Worm (Caenorhabditis elegans) whole organism, L4 larva: ENCODE data around the gene old-2.

Experiments used
- F37D6.2 ChIP-seq: sonication (generic microtip); optimal IDR thresholded peaks from 2 replicates; lab custom pipeline; 2016; ENCODE audit warnings: mild to moderate bottlenecking, missing genetic modification characterization, missing compliant biosample characterization
- Y48G9A.11 ChIP-seq: fragments of 200-800 bp; sonication (Bioruptor generic); IDR thresholded peaks from 2 replicates; pipeline ENCODE4 v1.3.6; 2022; ENCODE audit warnings: missing genetic modification reagents, missing genetic modification characterization, missing compliant biosample characterization
- Y75B8A.6 ChIP-seq: fragments of 200-800 bp; sonication (Bioruptor generic); IDR thresholded peaks from 2 replicates; pipeline ENCODE4 v1.3.6; 2022; ENCODE audit warnings: missing genetic modification reagents, missing genetic modification characterization, missing compliant biosample characterization
- aha-1 ChIP-seq: fragments of 150-350 bp; peaks from one replicate; lab custom pipeline; 2014; ENCODE audit warnings: missing biosample characterization, missing genetic modification characterization
- arid-1 ChIP-seq: fragments of 200-800 bp; sonication (Bioruptor generic); conservative IDR thresholded peaks from 2 replicates; pipeline ENCODE4 v1.3.6; 2022; ENCODE audit warnings: missing genetic modification reagents, missing genetic modification characterization, missing compliant biosample characterization
- ceh-32 ChIP-seq: sonication (generic microtip); optimal IDR thresholded peaks from 2 replicates; lab custom pipeline; 2016; ENCODE audit warnings: mild to moderate bottlenecking, missing genetic modification characterization, missing compliant biosample characterization; ENCODE audit not compliant: poor library complexity
- ceh-62 ChIP-seq: sonication (generic microtip); optimal IDR thresholded peaks from 2 replicates; lab custom pipeline; 2017; ENCODE audit warnings: missing biosample characterization, missing genetic modification characterization
- daf-12 ChIP-seq: fragments of 150-350 bp; optimal IDR thresholded peaks from 2 replicates; lab custom pipeline; 2014; ENCODE audit warnings: missing biosample characterization, missing genetic modification reagents, missing genetic modification characterization
- daf-16 ChIP-seq, 3 experiments: sonication (generic microtip); optimal IDR thresholded peaks; 2 replicates each; lab custom pipeline; 2016 to 2017; ENCODE audit warnings: missing genetic modification characterization in 3 of 3, missing genetic modification reagents in 3 of 3, mild to moderate bottlenecking in 2 of 3, missing compliant biosample characterization in 2 of 3, missing biosample characterization in 1 of 3, moderate library complexity in 1 of 3
- dmd-6 ChIP-seq: fragments of 200-800 bp; sonication (Bioruptor generic); IDR thresholded peaks from 2 replicates; pipeline ENCODE4 v1.3.6; 2022; ENCODE audit warnings: missing genetic modification reagents, missing genetic modification characterization, missing compliant biosample characterization
- dmd-8 ChIP-seq: fragments of 200-800 bp; sonication (Bioruptor generic); IDR thresholded peaks from 2 replicates; pipeline ENCODE4 v1.3.6; 2022; ENCODE audit warnings: missing genetic modification characterization, missing compliant biosample characterization
- dmd-9 ChIP-seq: fragments of 200-800 bp; sonication (Bioruptor generic); IDR thresholded peaks from 2 replicates; pipeline ENCODE4 v1.3.6; 2022; ENCODE audit warnings: missing genetic modification reagents, missing genetic modification characterization, missing compliant biosample characterization
- dve-1 ChIP-seq: sonication (generic microtip); optimal IDR thresholded peaks from 2 replicates; lab custom pipeline; 2017; ENCODE audit warnings: antibody characterized with exemption, mild to moderate bottlenecking, missing genetic modification characterization, missing compliant biosample characterization; ENCODE audit not compliant: insufficient read depth
- egl-27 ChIP-seq: sonication (generic microtip); optimal IDR thresholded peaks from 3 replicates; lab custom pipeline; 2017; ENCODE audit warnings: missing biosample characterization, missing genetic modification reagents, missing genetic modification characterization
- gei-8 ChIP-seq: fragments of 200-800 bp; sonication (Bioruptor generic); optimal IDR thresholded peaks from 2 replicates; lab custom pipeline; 2018; ENCODE audit warnings: mild to moderate bottlenecking, missing genetic modification characterization, missing compliant biosample characterization
- hif-1 ChIP-seq, 2 experiments: sonication (generic microtip); optimal IDR thresholded peaks; 2 replicates each; lab custom pipeline; 2016 to 2017; ENCODE audit warnings: missing compliant biosample characterization in 2 of 2, missing genetic modification characterization in 2 of 2, missing genetic modification reagents in 2 of 2, missing genotype in 2 of 2, mild to moderate bottlenecking in 1 of 2
- hlh-11 ChIP-seq: fragments of 200-800 bp; sonication (Bioruptor generic); optimal IDR thresholded peaks from 2 replicates; lab custom pipeline; 2018; ENCODE audit warnings: mild to moderate bottlenecking, missing genetic modification characterization, missing compliant biosample characterization
- hlh-30 ChIP-seq: sonication (generic microtip); optimal IDR thresholded peaks from 2 replicates; lab custom pipeline; 2017; ENCODE audit warnings: antibody characterized with exemption, mild to moderate bottlenecking, missing genetic modification characterization, missing compliant biosample characterization; ENCODE audit not compliant: insufficient read depth
- lin-1 ChIP-seq: fragments of 200-800 bp; sonication (Bioruptor generic); IDR thresholded peaks from 2 replicates; pipeline ENCODE4 v1.3.6; 2022; ENCODE audit warnings: missing genetic modification reagents, missing genetic modification characterization, missing compliant biosample characterization
- lin-13 ChIP-seq: fragments of 150-350 bp; optimal IDR thresholded peaks from 2 replicates; lab custom pipeline; 2014; ENCODE audit warnings: missing biosample characterization, missing genetic modification reagents, missing genetic modification characterization
- lin-38 ChIP-seq: fragments of 200-800 bp; sonication (Bioruptor generic); IDR thresholded peaks from 2 replicates; pipeline ENCODE4 v1.3.6; 2022; ENCODE audit warnings: missing genetic modification reagents, missing genetic modification characterization, missing compliant biosample characterization
- madf-5 ChIP-seq, 2 experiments: fragments of 200-800 bp; sonication (Bioruptor generic); IDR thresholded peaks; 2 replicates each; pipeline ENCODE4 v1.3.6; 2022; ENCODE audit warnings: missing compliant biosample characterization in 2 of 2, missing genetic modification characterization in 2 of 2
- mdl-1 ChIP-seq, 2 experiments: fragments of 150-350 bp in 1 of 2; sonication (generic microtip) in 1 of 2; optimal IDR thresholded peaks; 2 replicates each; lab custom pipeline; 2014 to 2017; ENCODE audit warnings: missing biosample characterization in 2 of 2, missing genetic modification characterization in 2 of 2
- mxl-2 ChIP-seq: fragments of 200-800 bp; sonication (Bioruptor generic); conservative IDR thresholded peaks from 2 replicates; pipeline ENCODE4 v1.3.6; 2022; ENCODE audit warnings: missing genetic modification reagents, missing genetic modification characterization, missing compliant biosample characterization
- mxl-3 ChIP-seq: fragments of 200-800 bp; sonication (Bioruptor generic); optimal IDR thresholded peaks from 2 replicates; lab custom pipeline; 2018; ENCODE audit warnings: mild to moderate bottlenecking, missing genetic modification characterization, missing compliant biosample characterization
- nhr-102 ChIP-seq: sonication (generic microtip); optimal IDR thresholded peaks from 2 replicates; lab custom pipeline; 2016; ENCODE audit warnings: mild to moderate bottlenecking, missing genetic modification characterization, moderate library complexity, missing compliant biosample characterization
- nhr-11 ChIP-seq: fragments of 150-350 bp; optimal IDR thresholded peaks from 2 replicates; lab custom pipeline; 2014; ENCODE audit warnings: missing biosample characterization, missing genetic modification characterization
- nhr-28 ChIP-seq: fragments of 150-350 bp; optimal IDR thresholded peaks from 2 replicates; lab custom pipeline; 2014; ENCODE audit warnings: missing biosample characterization, missing genetic modification characterization
- nhr-42 ChIP-seq: fragments of 200-800 bp; sonication (Bioruptor generic); IDR thresholded peaks from 2 replicates; pipeline ENCODE4 v1.3.6; 2022; ENCODE audit warnings: missing genetic modification characterization, missing compliant biosample characterization
- nhr-6 ChIP-seq: fragments of 150-350 bp; optimal IDR thresholded peaks from 2 replicates; lab custom pipeline; 2014; ENCODE audit warnings: missing biosample characterization, missing genetic modification characterization
- nhr-77 ChIP-seq: fragments of 150-350 bp; optimal IDR thresholded peaks from 2 replicates; lab custom pipeline; 2014; ENCODE audit warnings: missing biosample characterization, missing genetic modification characterization
- pha-4 ChIP-seq, 2 experiments: fragments of 150-350 bp in 1 of 2; fragments of 200-800 bp in 1 of 2; sonication (Bioruptor generic) in 1 of 2; IDR thresholded peaks in 1 of 2; optimal IDR thresholded peaks in 1 of 2; 2 replicates each; pipeline versions ENCODE4 v1.3.6 to Lab custom; 2014 to 2022; ENCODE audit warnings: missing genetic modification characterization in 2 of 2, missing genetic modification reagents in 2 of 2, missing biosample characterization in 1 of 2, missing compliant biosample characterization in 1 of 2
- pqm-1 ChIP-seq: sonication (generic microtip); optimal IDR thresholded peaks from 2 replicates; lab custom pipeline; 2017; ENCODE audit warnings: missing biosample characterization, missing genetic modification characterization
- sdz-12 ChIP-seq: fragments of 200-800 bp; sonication (Bioruptor generic); optimal IDR thresholded peaks from 2 replicates; lab custom pipeline; 2018; ENCODE audit warnings: mild to moderate bottlenecking, missing genetic modification characterization, missing compliant biosample characterization
- tag-97 ChIP-seq: fragments of 200-800 bp; sonication (Bioruptor generic); IDR thresholded peaks from 2 replicates; pipeline ENCODE4 v1.3.6; 2022; ENCODE audit warnings: missing genetic modification characterization, missing compliant biosample characterization
- tra-1 ChIP-seq: fragments of 200-800 bp; sonication (Bioruptor generic); IDR thresholded peaks from 2 replicates; pipeline ENCODE4 v1.3.6; 2022; ENCODE audit warnings: missing genetic modification reagents, missing genetic modification characterization, missing compliant biosample characterization
- unc-130 ChIP-seq: sonication (generic microtip); optimal IDR thresholded peaks from 2 replicates; lab custom pipeline; 2016; ENCODE audit warnings: missing genetic modification reagents, missing genetic modification characterization, missing compliant biosample characterization
- unc-39 ChIP-seq: sonication (generic microtip); optimal IDR thresholded peaks from 2 replicates; lab custom pipeline; 2017; ENCODE audit warnings: missing biosample characterization, missing genetic modification characterization
- unc-62 ChIP-seq, 3 experiments: fragments of 150-350 bp in 1 of 3; sonication (generic microtip); optimal IDR thresholded peaks in 2 of 3; peaks in 1 of 3; 1 replicate in 1 of 3; 2 replicates in 2 of 3; lab custom pipeline; 2014 to 2017; ENCODE audit warnings: missing biosample characterization in 3 of 3, missing genetic modification characterization in 3 of 3, missing genetic modification reagents in 3 of 3, missing genotype in 1 of 3
- zag-1 ChIP-seq: fragments of 150-350 bp; optimal IDR thresholded peaks from 2 replicates; lab custom pipeline; 2014; ENCODE audit warnings: missing biosample characterization, missing genetic modification characterization
- ztf-11 ChIP-seq: fragments of 150-350 bp; optimal IDR thresholded peaks from 2 replicates; lab custom pipeline; 2014; ENCODE audit warnings: missing biosample characterization, missing genetic modification characterization
- ztf-7 ChIP-seq: fragments of 150-350 bp; optimal IDR thresholded peaks from 2 replicates; lab custom pipeline; 2014; ENCODE audit warnings: missing biosample characterization, missing genetic modification characterization

The old-2 gene

ce11 chrII:9807519-9807972, 41.9 kb downstream of the old-2 start, which contains the start of gene cyp-13A8 (continued):
- TF ChIP-seq lin-1 (GFP tag; lab: Robert Waterston, UW) (no peak), ztf-11 (tag; lab: Kevin White, UChicago) (no peak), F37D6.2 (tag; lab: Kevin White, UChicago) (no peak), hlh-30 (peak; percentile 91), mxl-2 (GFP tag; lab: Robert Waterston, UW) (no peak), madf-5 (GFP tag; IDR thresholded peaks at IDR 0.05; lab: Robert Waterston, UW) (no peak), tag-97 (GFP tag; lab: Robert Waterston, UW) (no peak)

- TF ChIP-seq nhr-28 (tag; lab: Kevin White, UChicago), result peak; percentile 17
- TF ChIP-seq dmd-8 (GFP tag; lab: Robert Waterston, UW), result no peak
- TF ChIP-seq dmd-6, result peak; percentile 6; the same call in 1 of the 2 replicates
Measured at ce11 chrII:9803320-9803719, 46.1 kb downstream of the old-2 start, which contains the start of gene cyp-13A7. cyp-13A7 (plus strand) TSS chrII:9803620.

- TF ChIP-seq hlh-11 (tag; lab: Kevin White, UChicago) (peak; percentile 18), dmd-6 (peak; percentile 46; the same call in 1 of the 2 replicates), daf-16 (GFP tag; optimal IDR thresholded peaks at IDR 0.05; lab: Kevin White, UChicago) (no peak), daf-16 (tag; optimal IDR thresholded peaks at IDR 0.05; lab: Kevin White, UChicago) (peak; percentile 68), sdz-12 (GFP tag; lab: Kevin White, UChicago) (no peak), nhr-28 (tag; lab: Kevin White, UChicago) (peak; percentile 63), lin-13 (no peak)
Measured at ce11 chrII:9802642-9803041, 46.8 kb downstream of the old-2 start, which contains the start of gene cyp-13A6. cyp-13A6 (minus strand) TSS chrII:9802821.

ce11 chrII:9800251-9800650, 49.1 kb downstream of the old-2 start, which contains the start of gene cyp-13A5:
cyp-13A5 (minus strand) TSS chrII:9800362.
- TF ChIP-seq unc-62 (GFP tag; optimal IDR thresholded peaks at IDR 0.05 in 1 of 2; lab: Kevin White, UChicago) (peak in 1 of 2 experiments; percentile 77), unc-62 (tag; optimal IDR thresholded peaks at IDR 0.05; lab: Kevin White, UChicago) (no peak), unc-39 (no peak), ztf-7 (tag; lab: Kevin White, UChicago) (no peak), ceh-32 (tag; lab: Kevin White, UChicago) (no peak), ceh-62 (no peak), Y75B8A.6 (no peak), hif-1 (tag; optimal IDR thresholded peaks at IDR 0.05; lab: Kevin White, UChicago) (no peak), nhr-77 (peak; percentile 73), nhr-42 (GFP tag; lab: Robert Waterston, UW) (no peak), mxl-3 (GFP tag; lab: Kevin White, UChicago) (peak; percentile 26), Y48G9A.11 (GFP tag; lab: Robert Waterston, UW) (no peak), gei-8 (GFP tag; lab: Kevin White, UChicago) (no peak), daf-16 (GFP tag; optimal IDR thresholded peaks at IDR 0.05; lab: Kevin White, UChicago) (no peak), daf-16 (tag; optimal IDR thresholded peaks at IDR 0.05; lab: Kevin White, UChicago) (peak; percentile 83), nhr-102 (tag; lab: Kevin White, UChicago) (peak; percentile 64), F37D6.2 (tag; lab: Kevin White, UChicago) (no peak), egl-27 (tag; lab: Kevin White, UChicago) (no peak), hlh-11 (tag; lab: Kevin White, UChicago) (peak; percentile 73), hlh-30 (peak; percentile 76), pqm-1 (peak; percentile 59), arid-1 (no peak), pha-4 (GFP tag; IDR thresholded peaks at IDR 0.05; lab: Robert Waterston, UW) (no peak), pha-4 (tag; optimal IDR thresholded peaks at IDR 0.05; lab: Kevin White, UChicago) (no peak), dmd-6 (peak; percentile 82), tra-1 (GFP tag; lab: Robert Waterston, UW) (no peak), lin-13 (no peak), nhr-6 (tag; lab: Kevin White, UChicago) (no peak), nhr-11 (peak; percentile 19), dve-1 (tag; lab: Kevin White, UChicago) (peak; percentile 28), dmd-9 (GFP tag; lab: Robert Waterston, UW) (no peak), lin-38 (GFP tag; lab: Robert Waterston, UW) (no peak), mdl-1 (tag; optimal IDR thresholded peaks at IDR 0.05; lab: Kevin White, UChicago) (peak in 1 of 2 experiments; percentile 46), zag-1 (tag; lab: Kevin White, UChicago) (no peak), unc-130 (no peak), daf-12 (tag; lab: Kevin White, UChicago) (no peak), aha-1 (no peak)
